Worm (Caenorhabditis elegans): ENCODE data around the gene col-128.

Gene col-128

ce11 chrIV:11572524-11572923 lies 20.8 kb upstream of the col-128 start:
- TF ChIP-seq mec-3 (tag; optimal IDR thresholded peaks at IDR 0.05; ENCODE audit: borderline replicate concordance) (no peak), ceh-18 (tag; optimal IDR thresholded peaks at IDR 0.05) (peak; percentile 11)

ce11 chrIV:11571374-11571839 lies 19.6 kb upstream of the col-128 start:
- TF ChIP-seq unc-55 (GFP tag; optimal IDR thresholded peaks at IDR 0.05) (peak; percentile 53), pag-3 (tag; optimal IDR thresholded peaks at IDR 0.05; ENCODE audit: borderline replicate concordance) (no peak), nfya-1 (tag; optimal IDR thresholded peaks at IDR 0.05) (peak; percentile 11), tbx-7 (tag; optimal IDR thresholded peaks at IDR 0.05) (no peak), hlh-15 (tag; optimal IDR thresholded peaks at IDR 0.05) (no peak), rnt-1 (tag; optimal IDR thresholded peaks at IDR 0.05) (peak; percentile 6), tbx-2 (tag; optimal IDR thresholded peaks at IDR 0.05) (no peak), sox-2 (GFP tag; IDR thresholded peaks at IDR 0.05) (no peak), pha-4 (tag; optimal IDR thresholded peaks at IDR 0.05) (no peak), ttx-3 (tag; optimal IDR thresholded peaks at IDR 0.05) (no peak), ceh-18 (tag; optimal IDR thresholded peaks at IDR 0.05) (peak; percentile 14), hlh-30 (tag; optimal IDR thresholded peaks at IDR 0.05; ENCODE audit: insufficient read depth) (no peak), nhr-11 (tag; optimal IDR thresholded peaks at IDR 0.05) (no peak), ztf-16 (tag; optimal IDR thresholded peaks at IDR 0.05) (no peak), C38D4.7 (GFP tag; optimal IDR thresholded peaks at IDR 0.05) (no peak), sox-4 (tag; optimal IDR thresholded peaks at IDR 0.05) (no peak), zip-5 (tag; optimal IDR thresholded peaks at IDR 0.05) (no peak)

ce11 chrIV:11570200-11570599 lies 18.4 kb upstream of the col-128 start, which contains the start of gene srgp-1:
Gene srgp-1, plus strand, starts transcription at chrIV:11570500.
- TF ChIP-seq lin-11 (tag; optimal IDR thresholded peaks at IDR 0.05) (no peak), ceh-24 (tag; optimal IDR thresholded peaks at IDR 0.05) (no peak), syd-9 (tag; optimal IDR thresholded peaks at IDR 0.05) (no peak), sdc-2 (tag; optimal IDR thresholded peaks at IDR 0.05) (no peak), elt-4 (tag; optimal IDR thresholded peaks at IDR 0.05) (no peak), C08G9.2 (tag; optimal IDR thresholded peaks at IDR 0.05) (no peak), ama-1 (optimal IDR thresholded peaks at IDR 0.05) (no peak), che-1 (tag; optimal IDR thresholded peaks at IDR 0.05) (no peak), ceh-45 (GFP tag; IDR thresholded peaks at IDR 0.05) (no peak), elt-2 (tag; optimal IDR thresholded peaks at IDR 0.05) (no peak), sox-2 (GFP tag; IDR thresholded peaks at IDR 0.05) (no peak), dmd-4 (tag; optimal IDR thresholded peaks at IDR 0.05; ENCODE audit: borderline replicate concordance) (no peak), nhr-11 (tag; optimal IDR thresholded peaks at IDR 0.05) (no peak), tbx-2 (tag; optimal IDR thresholded peaks at IDR 0.05) (no peak)

- TF ChIP-seq odd-2 (tag; optimal IDR thresholded peaks at IDR 0.05): no peak
- TF ChIP-seq K09A11.1 (tag; optimal IDR thresholded peaks at IDR 0.05; ENCODE audit: insufficient read depth): no peak
- TF ChIP-seq hlh-8 (tag; optimal IDR thresholded peaks at IDR 0.05): no peak
- TF ChIP-seq nhr-11 (tag; optimal IDR thresholded peaks at IDR 0.05): no peak
- no peak for TF ChIP-seq dmd-4 (tag; optimal IDR thresholded peaks at IDR 0.05; ENCODE audit: borderline replicate concordance)
- TF ChIP-seq ceh-19 (GFP tag; optimal IDR thresholded peaks at IDR 0.05): no peak
- TF ChIP-seq ceh-6 (GFP tag; optimal IDR thresholded peaks at IDR 0.05): no peak
- TF ChIP-seq rnt-1 (tag; optimal IDR thresholded peaks at IDR 0.05): no peak
- no peak for TF ChIP-seq ttx-3 (tag; optimal IDR thresholded peaks at IDR 0.05)
- no peak for TF ChIP-seq pha-2 (tag; optimal IDR thresholded peaks at IDR 0.05)
- TF ChIP-seq T23F11.4 (GFP tag; optimal IDR thresholded peaks at IDR 0.05): no peak
- TF ChIP-seq zip-5 (tag; optimal IDR thresholded peaks at IDR 0.05): no peak
- TF ChIP-seq ceh-31 (tag; optimal IDR thresholded peaks at IDR 0.05): no peak
- no peak for TF ChIP-seq lim-6 (tag; optimal IDR thresholded peaks at IDR 0.05)
- TF ChIP-seq Y22D7AL.16 (tag; optimal IDR thresholded peaks at IDR 0.05): no peak
- TF ChIP-seq pag-3 (tag; optimal IDR thresholded peaks at IDR 0.05; ENCODE audit: borderline replicate concordance): no peak
- no peak for TF ChIP-seq sox-2 (GFP tag; IDR thresholded peaks at IDR 0.05)
- TF ChIP-seq ztf-16 (tag; optimal IDR thresholded peaks at IDR 0.05): no peak
- TF ChIP-seq ahr-1 (tag; optimal IDR thresholded peaks at IDR 0.05): no peak
- TF ChIP-seq ceh-22 (tag; optimal IDR thresholded peaks at IDR 0.05): no peak
Observed at ce11 chrIV:11569795-11570194, 18.0 kb upstream of the col-128 start.
